ENCODE assay signal across 2 fruit fly cellular contexts in the genomic region with DNA sequence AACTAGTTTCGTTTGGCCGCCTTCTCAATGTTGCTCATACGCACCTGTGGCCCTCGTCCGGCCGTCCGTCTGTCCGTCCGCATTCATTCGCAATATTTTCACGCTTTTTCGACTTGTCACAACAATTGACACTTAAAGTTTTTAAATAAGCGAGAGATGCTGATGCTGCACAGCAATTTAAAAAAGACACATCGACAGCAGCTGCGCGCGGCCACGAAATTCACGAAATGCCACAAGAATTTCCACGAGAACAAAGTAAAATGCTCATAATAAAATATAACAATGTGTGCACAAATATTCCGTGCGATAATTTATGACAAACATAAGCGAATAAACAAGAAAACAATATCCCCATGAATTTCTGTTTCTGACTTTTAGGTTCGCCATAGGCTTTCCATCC.
TF ChIP-seq lines count a peak whose summit lies in the region.

No protein-coding gene starts in this region.

- TF ChIP-seq CTCF in whole organism, embryonic (GFP tag; optimal IDR thresholded peaks at IDR 0.05; lab: Kevin White, UChicago), result no peak

TF ChIP-seq in whole organism, embryonic, 481 proteins besides CTCF, POLR2A, EP300 and RAD21:
- TF ChIP-seq CG8290 (GFP tag; optimal IDR thresholded peaks at IDR 0.05; lab: Kevin White, UChicago), result no peak
- peak in 1 of 2 experiments; percentile 24 for TF ChIP-seq CG8290 (tag; optimal IDR thresholded peaks at IDR 0.05; lab: Kevin White, UChicago)
- no peak for TF ChIP-seq BEAF-32 (GFP tag; optimal IDR thresholded peaks at IDR 0.05; lab: Kevin White, UChicago)
- TF ChIP-seq ken (GFP tag; IDR thresholded peaks at IDR 0.05; lab: Robert Waterston, UW), result 0 out of 3 replicates have a peak, but pooled peaks have one; percentile 16
- TF ChIP-seq nau (GFP tag; optimal IDR thresholded peaks at IDR 0.05; lab: Kevin White, UChicago), result peak; percentile 89
- TF ChIP-seq CG11696 (GFP tag; IDR thresholded peaks at IDR 0.05; lab: Robert Waterston, UW), result no peak
- peak; percentile 82 for TF ChIP-seq sd (tag; optimal IDR thresholded peaks at IDR 0.05; lab: Kevin White, UChicago)
- TF ChIP-seq lov (optimal IDR thresholded peaks at IDR 0.05; lab: Kevin White, UChicago), result no peak
- 0 out of 3 replicates have a peak, but pooled peaks have one; percentile 25 for TF ChIP-seq lov (GFP tag; IDR thresholded peaks at IDR 0.05; lab: Robert Waterston, UW)

TF ChIP-seq in whole organism, pupa, 21 proteins besides CTCF, POLR2A, EP300 and RAD21:
- TF ChIP-seq CG10348 (GFP tag; IDR thresholded peaks at IDR 0.05; lab: Robert Waterston, UW) (no peak), CG9948 (tag; optimal IDR thresholded peaks at IDR 0.05; lab: Kevin White, UChicago) (no peak), D1 (tag; optimal IDR thresholded peaks at IDR 0.05; lab: Kevin White, UChicago) (no peak), Pif1A (GFP tag; optimal IDR thresholded peaks at IDR 0.05; lab: Kevin White, UChicago) (no peak), CG8159 (tag; optimal IDR thresholded peaks at IDR 0.05; lab: Kevin White, UChicago) (no peak), fd96Ca (GFP tag; IDR thresholded peaks at IDR 0.05; lab: Robert Waterston, UW) (no peak), CG8301 (tag; optimal IDR thresholded peaks at IDR 0.05; lab: Kevin White, UChicago) (no peak), CG32121 (GFP tag; IDR thresholded peaks at IDR 0.05; lab: Robert Waterston, UW) (peak; percentile 28; the same call in 1 of the 2 replicates)
